Worm (Caenorhabditis elegans) whole organism, L3 larva: ENCODE data around the gene F35F11.2.

ENCODE experiments used
- ama-1 ChIP-seq: fragments of 150-350 bp; optimal IDR thresholded peaks from 2 replicates; lab custom pipeline; 2018
- snpc-4 ChIP-seq: fragments of 150-350 bp; optimal IDR thresholded peaks from 2 replicates; lab custom pipeline; 2014; ENCODE audit warnings: missing biosample characterization, missing genetic modification characterization
- tbx-2 ChIP-seq: sonication (generic microtip); optimal IDR thresholded peaks from 2 replicates; lab custom pipeline; 2016; ENCODE audit warnings: mild to moderate bottlenecking, missing genetic modification characterization, missing compliant biosample characterization
- unc-62 ChIP-seq: fragments of 150-350 bp; sonication (generic microtip); optimal IDR thresholded peaks from 4 replicates; lab custom pipeline; 2014; ENCODE audit warnings: missing biosample characterization, missing genetic modification reagents, missing genetic modification characterization

DNA sequence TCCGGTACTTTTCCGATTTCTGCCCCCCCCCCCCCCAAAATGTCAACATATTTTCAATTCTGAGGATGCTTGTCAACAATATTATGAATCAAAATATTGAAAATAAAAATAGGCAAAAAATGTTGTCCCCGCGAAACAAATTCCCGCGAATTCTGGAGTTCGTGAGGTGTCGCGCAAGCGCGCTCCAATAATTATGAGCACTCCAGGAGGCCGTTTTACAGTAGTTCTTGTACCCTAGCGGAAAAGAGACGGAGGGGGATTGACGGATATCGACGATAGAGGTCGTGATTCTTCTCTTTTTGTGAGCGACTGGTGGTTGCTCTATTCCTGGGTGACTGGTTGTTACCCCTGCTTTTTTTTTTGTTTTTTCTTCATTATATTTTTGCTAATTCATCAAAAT is 30.7 kb downstream of the F35F11.2 start:
- TF ChIP-seq snpc-4 (tag; lab: Kevin White, UChicago) = no peak
- no peak for TF ChIP-seq unc-62 (GFP tag; lab: Kevin White, UChicago)
- TF ChIP-seq ama-1 = no peak
- TF ChIP-seq tbx-2 = no peak
